Worm (Caenorhabditis elegans) whole organism, late embryonic: Measurements from ENCODE around the gene ZK1010.4.

Experiments
- C38D4.7 ChIP-seq: fragments of 200-800 bp; sonication (Bioruptor generic); optimal IDR thresholded peaks from 2 replicates; lab custom pipeline; 2018; ENCODE audit warnings: mild to moderate bottlenecking, missing genetic modification characterization, moderate library complexity, missing compliant biosample characterization
- F13H6.1 ChIP-seq: sonication (generic microtip); optimal IDR thresholded peaks from 2 replicates; lab custom pipeline; 2016; ENCODE audit warnings: missing genetic modification characterization, missing compliant biosample characterization
- K02D7.2 ChIP-seq: sonication (generic microtip); optimal IDR thresholded peaks from 2 replicates; lab custom pipeline; 2017; ENCODE audit warnings: mild to moderate bottlenecking, missing genetic modification characterization, missing compliant biosample characterization
- Y22D7AL.16 ChIP-seq: sonication (generic microtip); optimal IDR thresholded peaks from 2 replicates; lab custom pipeline; 2016; ENCODE audit warnings: missing genetic modification characterization, missing compliant biosample characterization
- ahr-1 ChIP-seq: sonication (generic microtip); optimal IDR thresholded peaks from 2 replicates; lab custom pipeline; 2016; ENCODE audit warnings: missing genetic modification characterization, missing compliant biosample characterization
- ceh-14 ChIP-seq: sonication (generic microtip); optimal IDR thresholded peaks from 2 replicates; lab custom pipeline; 2016; ENCODE audit warnings: missing genotype, missing genetic modification characterization, missing compliant biosample characterization
- ceh-18 ChIP-seq: sonication (generic microtip); optimal IDR thresholded peaks from 2 replicates; lab custom pipeline; 2016; ENCODE audit warnings: missing genetic modification characterization, missing compliant biosample characterization
- ceh-19 ChIP-seq: fragments of 200-800 bp; sonication (Bioruptor generic); optimal IDR thresholded peaks from 2 replicates; lab custom pipeline; 2018; ENCODE audit warnings: mild to moderate bottlenecking, missing genetic modification characterization, missing compliant biosample characterization
- ceh-22 ChIP-seq: sonication (generic microtip); optimal IDR thresholded peaks from 2 replicates; lab custom pipeline; 2017; ENCODE audit warnings: missing biosample characterization, missing genetic modification characterization
- ceh-24 ChIP-seq: sonication (generic microtip); optimal IDR thresholded peaks from 2 replicates; lab custom pipeline; 2016; ENCODE audit warnings: mild to moderate bottlenecking, missing genetic modification characterization, missing compliant biosample characterization
- ceh-31 ChIP-seq: sonication (generic microtip); optimal IDR thresholded peaks from 2 replicates; lab custom pipeline; 2016; ENCODE audit warnings: missing genetic modification characterization, missing compliant biosample characterization
- ceh-45 ChIP-seq: fragments of 200-800 bp; sonication (Bioruptor generic); IDR thresholded peaks from 2 replicates; pipeline ENCODE4 v1.3.6; 2022; ENCODE audit warnings: missing genetic modification reagents, missing genetic modification characterization, missing compliant biosample characterization
- ceh-48 ChIP-seq: sonication (generic microtip); optimal IDR thresholded peaks from 2 replicates; lab custom pipeline; 2016; ENCODE audit warnings: missing genetic modification characterization, inconsistent platforms, missing compliant biosample characterization
- ceh-6 ChIP-seq: fragments of 200-800 bp; sonication (Bioruptor generic); optimal IDR thresholded peaks from 2 replicates; lab custom pipeline; 2018; ENCODE audit warnings: mild to moderate bottlenecking, missing genetic modification characterization, missing compliant biosample characterization
- ceh-9 ChIP-seq: sonication (generic microtip); optimal IDR thresholded peaks from 2 replicates; lab custom pipeline; 2016; ENCODE audit warnings: mild to moderate bottlenecking, missing genetic modification characterization, inconsistent platforms, missing compliant biosample characterization
- dmd-4 ChIP-seq: sonication (generic microtip); optimal IDR thresholded peaks from 2 replicates; lab custom pipeline; 2016; ENCODE audit warnings: borderline replicate concordance, missing genetic modification characterization, missing compliant biosample characterization
- dve-1 ChIP-seq: sonication (generic microtip); optimal IDR thresholded peaks from 2 replicates; lab custom pipeline; 2017; ENCODE audit warnings: antibody characterized with exemption, mild to moderate bottlenecking, missing genetic modification characterization, missing compliant biosample characterization
- fax-1 ChIP-seq: sonication (generic microtip); optimal IDR thresholded peaks from 2 replicates; lab custom pipeline; 2016; ENCODE audit warnings: missing genotype, missing genetic modification characterization, missing compliant biosample characterization
- fkh-6 ChIP-seq: sonication (generic microtip); optimal IDR thresholded peaks from 2 replicates; lab custom pipeline; 2016; ENCODE audit warnings: missing genetic modification characterization, missing compliant biosample characterization
- gmeb-2 ChIP-seq: sonication (generic microtip); optimal IDR thresholded peaks from 2 replicates; lab custom pipeline; 2016; ENCODE audit warnings: missing genetic modification characterization, inconsistent platforms, missing compliant biosample characterization
- hlh-13 ChIP-seq: fragments of 200-800 bp; sonication (Bioruptor generic); optimal IDR thresholded peaks from 2 replicates; lab custom pipeline; 2018; ENCODE audit warnings: mild to moderate bottlenecking, missing genetic modification characterization, missing compliant biosample characterization
- hlh-30 ChIP-seq: sonication (generic microtip); optimal IDR thresholded peaks from 2 replicates; lab custom pipeline; 2017; ENCODE audit warnings: antibody characterized with exemption, missing genetic modification characterization, missing compliant biosample characterization; ENCODE audit not compliant: insufficient read depth
- madf-2 ChIP-seq: sonication (generic microtip); optimal IDR thresholded peaks from 2 replicates; lab custom pipeline; 2017; ENCODE audit warnings: missing genetic modification characterization, missing compliant biosample characterization
- mec-3 ChIP-seq: sonication (generic microtip); optimal IDR thresholded peaks from 2 replicates; lab custom pipeline; 2016; ENCODE audit warnings: borderline replicate concordance, missing genetic modification characterization, missing compliant biosample characterization
- nfya-1 ChIP-seq: sonication (generic microtip); optimal IDR thresholded peaks from 2 replicates; lab custom pipeline; 2017; ENCODE audit warnings: missing genetic modification characterization, mild to moderate bottlenecking, missing compliant biosample characterization, antibody characterized with exemption, moderate library complexity
- nhr-11 ChIP-seq: fragments of 150-350 bp; optimal IDR thresholded peaks from 2 replicates; lab custom pipeline; 2014; ENCODE audit warnings: missing biosample characterization, missing genetic modification characterization
- pag-3 ChIP-seq: sonication (generic microtip); optimal IDR thresholded peaks from 2 replicates; lab custom pipeline; 2016; ENCODE audit warnings: missing compliant biosample characterization, missing genetic modification characterization, borderline replicate concordance
- pha-2 ChIP-seq: sonication (generic microtip); optimal IDR thresholded peaks from 2 replicates; lab custom pipeline; 2017; ENCODE audit warnings: mild to moderate bottlenecking, missing genetic modification characterization, missing compliant biosample characterization
- pha-4 ChIP-seq: fragments of 150-350 bp; optimal IDR thresholded peaks from 2 replicates; lab custom pipeline; 2018; ENCODE audit warnings: missing biosample characterization, missing genetic modification reagents, missing genetic modification characterization
- pqm-1 ChIP-seq: sonication (generic microtip); optimal IDR thresholded peaks from 2 replicates; lab custom pipeline; 2016; ENCODE audit warnings: missing genetic modification characterization, missing compliant biosample characterization
- pros-1 ChIP-seq: fragments of 150-350 bp; optimal IDR thresholded peaks from 2 replicates; lab custom pipeline; 2014; ENCODE audit warnings: missing biosample characterization, missing genetic modification reagents, missing genetic modification characterization
- syd-9 ChIP-seq: sonication (generic microtip); optimal IDR thresholded peaks from 2 replicates; lab custom pipeline; 2016; ENCODE audit warnings: mild to moderate bottlenecking, missing genetic modification characterization, moderate library complexity, missing compliant biosample characterization
- ttx-3 ChIP-seq: sonication (generic microtip); optimal IDR thresholded peaks from 2 replicates; lab custom pipeline; 2016; ENCODE audit warnings: missing genetic modification reagents, missing genetic modification characterization, missing compliant biosample characterization
- unc-3 ChIP-seq, 2 experiments: fragments of 200-800 bp in 1 of 2; sonication (Bioruptor generic) in 1 of 2; sonication (generic microtip) in 1 of 2; conservative IDR thresholded peaks in 1 of 2; optimal IDR thresholded peaks in 1 of 2; 2 replicates each; pipeline versions ENCODE4 v1.3.6 to Lab custom; 2016 to 2022; ENCODE audit warnings: missing compliant biosample characterization in 2 of 2, missing genetic modification characterization in 2 of 2, missing genetic modification reagents in 1 of 2
- unc-55 ChIP-seq: sonication (generic microtip); optimal IDR thresholded peaks from 2 replicates; lab custom pipeline; 2017; ENCODE audit warnings: missing biosample characterization, missing genetic modification reagents, missing genetic modification characterization
- zip-5 ChIP-seq: sonication (generic microtip); optimal IDR thresholded peaks from 2 replicates; lab custom pipeline; 2016; ENCODE audit warnings: missing genetic modification characterization, missing compliant biosample characterization
- ztf-16 ChIP-seq: sonication (generic microtip); optimal IDR thresholded peaks from 2 replicates; lab custom pipeline; 2017; ENCODE audit warnings: missing genetic modification characterization, missing compliant biosample characterization

The ZK1010.4 gene

DNA sequence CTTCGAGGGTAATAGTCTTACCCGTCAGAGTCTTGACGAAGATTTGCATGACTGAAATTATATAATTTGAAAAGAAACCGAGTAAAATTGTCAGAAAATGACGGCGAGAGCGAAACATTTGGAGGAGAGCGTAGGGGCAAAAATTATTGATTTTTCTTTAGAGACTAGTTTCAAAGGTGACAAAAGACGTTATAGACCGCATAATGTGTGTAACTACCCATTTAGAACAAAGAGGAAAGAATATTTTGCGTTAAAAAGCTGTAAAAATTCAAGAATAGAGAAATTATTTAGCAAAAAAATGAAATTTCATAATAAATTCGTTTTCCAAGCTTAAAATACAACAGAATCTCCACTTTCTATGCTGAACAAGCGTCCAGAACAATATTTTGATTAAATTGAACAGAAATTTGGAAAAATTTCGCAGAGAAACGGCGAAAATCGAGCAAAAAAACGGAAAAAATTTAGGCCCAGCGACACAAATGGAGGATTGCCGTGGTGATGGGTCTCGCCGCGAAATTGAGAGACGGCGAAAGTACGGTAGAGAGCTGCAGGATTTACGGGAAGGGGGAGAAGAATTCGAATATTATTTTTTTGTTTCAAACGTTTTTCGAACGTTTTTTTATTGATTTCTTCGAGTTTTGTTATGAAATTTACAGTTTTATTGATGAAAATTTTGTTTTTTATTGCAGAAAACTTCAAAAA is 2.2 kb upstream of the ZK1010.4 start, which contains the start of the genes ubq-2 and frg-1 (continued):
- TF ChIP-seq pqm-1 (no peak), syd-9 (tag; lab: Kevin White, UChicago) (no peak), ztf-16 (no peak), ceh-14 (tag; lab: Kevin White, UChicago) (no peak), dmd-4 (no peak), pha-2 (tag; lab: Kevin White, UChicago) (no peak), madf-2 (tag; lab: Kevin White, UChicago) (no peak), ceh-6 (GFP tag; lab: Kevin White, UChicago) (no peak), Y22D7AL.16 (no peak), hlh-30 (tag; lab: Kevin White, UChicago) (no peak), fax-1 (tag; lab: Kevin White, UChicago) (no peak), ceh-22 (tag; lab: Kevin White, UChicago) (no peak), dve-1 (tag; lab: Kevin White, UChicago) (peak; percentile 2), zip-5 (tag; lab: Kevin White, UChicago) (no peak), hlh-13 (GFP tag; lab: Kevin White, UChicago) (no peak), ceh-31 (peak; percentile 29), ceh-48 (tag; lab: Kevin White, UChicago) (peak; percentile 56), mec-3 (tag; lab: Kevin White, UChicago) (no peak), ttx-3 (tag; lab: Kevin White, UChicago) (no peak), ceh-9 (tag; lab: Kevin White, UChicago) (no peak), nfya-1 (tag; lab: Kevin White, UChicago) (peak; percentile 92), C38D4.7 (no peak)

DNA sequence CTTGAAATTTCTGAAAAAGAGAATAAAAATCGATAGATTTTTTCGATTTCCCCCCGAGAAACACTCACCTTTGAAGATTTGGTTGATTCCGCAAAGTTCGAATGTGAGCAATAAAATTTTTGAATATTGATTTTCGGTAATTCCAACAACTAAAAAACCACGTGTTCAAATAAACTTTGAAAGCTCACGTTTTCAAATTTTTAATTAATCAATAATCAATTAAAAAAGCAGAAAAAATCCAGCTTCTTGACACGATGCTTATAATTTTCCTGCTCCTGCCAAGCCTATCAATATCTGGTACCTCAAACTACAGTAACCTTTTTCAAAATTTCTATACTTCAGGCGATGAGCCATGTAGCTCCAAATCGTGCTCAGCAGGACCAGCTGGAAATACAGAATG is 6.5 kb downstream of the ZK1010.4 start, which contains the start of gene ZK1010.5:
TSS of gene ZK1010.5 (minus strand) at position 101 of the 400 bp plus-strand sequence.
- TF ChIP-seq pha-4 (no peak), ahr-1 (no peak), unc-3 (GFP tag; conservative IDR thresholded peaks at IDR 0.05; lab: Robert Waterston, UW) (no peak), unc-3 (tag; optimal IDR thresholded peaks at IDR 0.05; lab: Kevin White, UChicago) (no peak), Y22D7AL.16 (no peak), nfya-1 (tag; lab: Kevin White, UChicago) (no peak), ceh-18 (tag; lab: Kevin White, UChicago) (no peak), ceh-48 (tag; lab: Kevin White, UChicago) (no peak), ceh-24 (tag; lab: Kevin White, UChicago) (no peak)

DNA sequence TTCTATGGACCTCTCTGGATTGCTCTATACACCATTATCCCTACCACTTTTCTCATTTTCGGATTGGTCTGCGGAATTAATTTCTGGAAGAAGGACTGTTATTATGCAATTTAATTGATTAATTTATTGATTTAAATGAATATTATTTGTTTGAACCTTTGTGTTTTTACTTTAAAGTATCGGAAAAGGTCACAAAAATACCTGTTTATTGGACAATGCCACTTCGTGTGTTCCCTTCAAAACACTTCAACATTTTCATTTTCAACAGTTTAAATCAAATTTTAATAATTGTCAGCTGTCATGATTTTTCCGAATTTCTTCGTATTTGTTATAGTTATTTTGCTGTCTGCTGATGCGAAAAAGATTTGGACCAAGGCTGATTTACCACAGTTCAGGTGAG is 10.1 kb downstream of the ZK1010.4 start, which contains the start of gene ZK1010.12:
TSS of gene ZK1010.12 (plus strand) at position 301 of the 400 bp plus-strand sequence.
- TF ChIP-seq nhr-11 (tag; lab: Kevin White, UChicago) (no peak), gmeb-2 (tag; lab: Kevin White, UChicago) (no peak), ceh-9 (tag; lab: Kevin White, UChicago) (no peak), ceh-45 (GFP tag; lab: Robert Waterston, UW) (no peak), pag-3 (tag; lab: Kevin White, UChicago) (no peak), pros-1 (tag; lab: Kevin White, UChicago) (no peak), F13H6.1 (tag; lab: Kevin White, UChicago) (no peak), K02D7.2 (tag; lab: Kevin White, UChicago) (no peak), ahr-1 (no peak), unc-55 (no peak), nfya-1 (tag; lab: Kevin White, UChicago) (no peak), fkh-6 (tag; lab: Kevin White, UChicago) (no peak), ceh-19 (GFP tag; lab: Kevin White, UChicago) (no peak)
- TF ChIP-seq, all 69 proteins: peak for 0
